Worm (Caenorhabditis elegans) whole organism, L1 larva: Measurements from ENCODE around the gene col-74.

Experiments
- C16A3.4 ChIP-seq: fragments of 150-350 bp; optimal IDR thresholded peaks from 2 replicates; lab custom pipeline; 2014; ENCODE audit warnings: missing biosample characterization, missing genetic modification characterization
- aha-1 ChIP-seq: fragments of 150-350 bp; optimal IDR thresholded peaks from 2 replicates; lab custom pipeline; 2014; ENCODE audit warnings: missing biosample characterization, missing genetic modification characterization
- aly-2 ChIP-seq: fragments of 150-350 bp; optimal IDR thresholded peaks from 2 replicates; lab custom pipeline; 2014; ENCODE audit warnings: missing biosample characterization, missing genetic modification characterization
- ama-1 ChIP-seq: fragments of 150-350 bp; optimal IDR thresholded peaks from 2 replicates; lab custom pipeline; 2014
- blmp-1 ChIP-seq: fragments of 150-350 bp; optimal IDR thresholded peaks from 2 replicates; lab custom pipeline; 2014; ENCODE audit warnings: missing biosample characterization, missing genetic modification characterization
- ceh-63 ChIP-seq: fragments of 200-800 bp; sonication (Bioruptor generic); optimal IDR thresholded peaks from 2 replicates; lab custom pipeline; 2018; ENCODE audit warnings: mild to moderate bottlenecking, missing genetic modification characterization, missing compliant biosample characterization
- ceh-8 ChIP-seq: fragments of 200-800 bp; sonication (Bioruptor generic); optimal IDR thresholded peaks from 2 replicates; lab custom pipeline; 2018; ENCODE audit warnings: mild to moderate bottlenecking, missing genetic modification characterization, moderate library complexity, missing compliant biosample characterization
- ceh-82 ChIP-seq, 3 experiments: fragments of 150-350 bp in 1 of 3; sonication (generic microtip) in 2 of 3; optimal IDR thresholded peaks; 2 replicates each; lab custom pipeline; 2014 to 2017; ENCODE audit warnings: missing biosample characterization in 3 of 3, missing genetic modification characterization in 3 of 3
- ceh-90 ChIP-seq: sonication (generic microtip); optimal IDR thresholded peaks from 2 replicates; lab custom pipeline; 2016; ENCODE audit warnings: missing genetic modification characterization, missing compliant biosample characterization
- dpl-1 ChIP-seq, 3 experiments: fragments of 150-350 bp in 2 of 3; sonication (generic microtip) in 1 of 3; optimal IDR thresholded peaks; 2 replicates each; lab custom pipeline; 2014 to 2017; ENCODE audit warnings: missing biosample characterization in 3 of 3, missing genetic modification characterization in 3 of 3, missing genetic modification reagents in 3 of 3
- dsc-1 ChIP-seq: sonication (generic microtip); optimal IDR thresholded peaks from 2 replicates; lab custom pipeline; 2016; ENCODE audit warnings: mild to moderate bottlenecking, missing genetic modification characterization, missing compliant biosample characterization
- efl-1 ChIP-seq, 4 experiments: fragments of 150-350 bp; optimal IDR thresholded peaks in 3 of 4; peaks in 1 of 4; 1 replicate in 1 of 4; 2 replicates in 3 of 4; lab custom pipeline; 2014; ENCODE audit warnings: missing biosample characterization in 2 of 4, missing genetic modification characterization in 2 of 4, missing genetic modification reagents in 2 of 4
- efl-3 ChIP-seq: fragments of 200-800 bp; sonication (Bioruptor generic); optimal IDR thresholded peaks from 2 replicates; lab custom pipeline; 2018; ENCODE audit warnings: mild to moderate bottlenecking, missing genetic modification characterization, missing compliant biosample characterization
- egl-13 ChIP-seq: sonication (generic microtip); optimal IDR thresholded peaks from 2 replicates; lab custom pipeline; 2016; ENCODE audit warnings: missing genotype, missing genetic modification reagents, missing genetic modification characterization, missing compliant biosample characterization
- fkh-10 ChIP-seq: sonication (generic microtip); optimal IDR thresholded peaks from 2 replicates; lab custom pipeline; 2017; ENCODE audit warnings: missing biosample characterization, missing genetic modification reagents, missing genetic modification characterization
- fkh-4 ChIP-seq: sonication (generic microtip); optimal IDR thresholded peaks from 2 replicates; lab custom pipeline; 2016; ENCODE audit warnings: missing compliant biosample characterization, missing genetic modification characterization, borderline replicate concordance
- fos-1 ChIP-seq: fragments of 150-350 bp; optimal IDR thresholded peaks from 2 replicates; lab custom pipeline; 2014; ENCODE audit warnings: missing biosample characterization, missing genetic modification characterization
- hlh-17 ChIP-seq: fragments of 200-800 bp; sonication (Bioruptor generic); optimal IDR thresholded peaks from 2 replicates; lab custom pipeline; 2018; ENCODE audit warnings: missing genetic modification characterization, mild to moderate bottlenecking, missing compliant biosample characterization, moderate library complexity, borderline replicate concordance
- hlh-4 ChIP-seq: sonication (generic microtip); optimal IDR thresholded peaks from 2 replicates; lab custom pipeline; 2016; ENCODE audit warnings: mild to moderate bottlenecking, missing genetic modification characterization, missing compliant biosample characterization
- isw-1 ChIP-seq: fragments of 200-800 bp; sonication (Bioruptor generic); IDR thresholded peaks from 2 replicates; pipeline ENCODE4 v1.3.6; 2022; ENCODE audit warnings: missing genetic modification characterization, missing compliant biosample characterization
- jun-1 ChIP-seq: fragments of 150-350 bp; optimal IDR thresholded peaks from 2 replicates; lab custom pipeline; 2014; ENCODE audit warnings: missing biosample characterization, missing genetic modification reagents, missing genetic modification characterization
- lin-13 ChIP-seq: fragments of 150-350 bp; optimal IDR thresholded peaks from 2 replicates; lab custom pipeline; 2014; ENCODE audit warnings: missing biosample characterization, missing genetic modification reagents, missing genetic modification characterization
- lin-14 ChIP-seq: fragments of 200-800 bp; sonication (Bioruptor generic); optimal IDR thresholded peaks from 2 replicates; lab custom pipeline; 2018; ENCODE audit warnings: mild to moderate bottlenecking, missing genetic modification characterization, moderate library complexity, missing compliant biosample characterization
- lin-35 ChIP-seq, 2 experiments: fragments of 150-350 bp; optimal IDR thresholded peaks; 2 replicates each; lab custom pipeline; 2014; ENCODE audit warnings: missing biosample characterization in 2 of 2, missing genetic modification characterization in 2 of 2, missing genetic modification reagents in 2 of 2
- lir-3 ChIP-seq: sonication (generic microtip); optimal IDR thresholded peaks from 2 replicates; lab custom pipeline; 2016; ENCODE audit warnings: mild to moderate bottlenecking, missing genetic modification characterization, moderate library complexity, missing compliant biosample characterization; ENCODE audit not compliant: poor library complexity
- lsy-2 ChIP-seq, 2 experiments: fragments of 150-350 bp; optimal IDR thresholded peaks; 2 replicates each; lab custom pipeline; 2014; ENCODE audit warnings: missing biosample characterization in 2 of 2, missing genetic modification characterization in 2 of 2
- mab-9 ChIP-seq: fragments of 200-800 bp; sonication (Bioruptor generic); IDR thresholded peaks from 2 replicates; pipeline ENCODE4 v1.3.6; 2022; ENCODE audit warnings: missing genetic modification reagents, missing genetic modification characterization, missing compliant biosample characterization
- mef-2 ChIP-seq: fragments of 150-350 bp; optimal IDR thresholded peaks from 2 replicates; lab custom pipeline; 2014; ENCODE audit warnings: missing biosample characterization, missing genetic modification characterization
- mep-1 ChIP-seq: fragments of 150-350 bp; optimal IDR thresholded peaks from 2 replicates; lab custom pipeline; 2014; ENCODE audit warnings: missing biosample characterization, missing genetic modification characterization
- nhr-19 ChIP-seq: fragments of 200-800 bp; sonication (Bioruptor generic); conservative IDR thresholded peaks from 2 replicates; pipeline ENCODE4 v1.3.6; 2022; ENCODE audit warnings: missing genetic modification characterization, missing compliant biosample characterization
- nhr-20 ChIP-seq: sonication (generic microtip); optimal IDR thresholded peaks from 2 replicates; lab custom pipeline; 2016; ENCODE audit warnings: mild to moderate bottlenecking, missing genetic modification characterization, missing compliant biosample characterization
- nhr-237 ChIP-seq: fragments of 150-350 bp; optimal IDR thresholded peaks from 2 replicates; lab custom pipeline; 2014; ENCODE audit warnings: missing biosample characterization, missing genetic modification characterization
- nhr-47 ChIP-seq: sonication (generic microtip); optimal IDR thresholded peaks from 2 replicates; lab custom pipeline; 2016; ENCODE audit warnings: mild to moderate bottlenecking, missing genetic modification characterization, moderate library complexity, missing compliant biosample characterization
- nhr-71 ChIP-seq: sonication (generic microtip); optimal IDR thresholded peaks from 2 replicates; lab custom pipeline; 2016; ENCODE audit warnings: mild to moderate bottlenecking, missing genetic modification characterization, moderate library complexity, missing compliant biosample characterization
- nhr-76 ChIP-seq: sonication (generic microtip); optimal IDR thresholded peaks from 2 replicates; lab custom pipeline; 2017; ENCODE audit warnings: missing biosample characterization, missing genetic modification characterization
- nhr-84 ChIP-seq: sonication (generic microtip); optimal IDR thresholded peaks from 2 replicates; lab custom pipeline; 2017; ENCODE audit warnings: missing biosample characterization, missing genetic modification characterization
- nhr-85 ChIP-seq: sonication (generic microtip); peaks from one replicate; lab custom pipeline; 2016; ENCODE audit warnings: missing genetic modification characterization, inconsistent platforms, missing compliant biosample characterization
- pag-3 ChIP-seq: sonication (generic microtip); optimal IDR thresholded peaks from 2 replicates; lab custom pipeline; 2017; ENCODE audit warnings: missing genetic modification characterization, mild to moderate bottlenecking, missing compliant biosample characterization, antibody characterized with exemption, borderline replicate concordance; ENCODE audit not compliant: insufficient read depth
- rnt-1 ChIP-seq: sonication (generic microtip); optimal IDR thresholded peaks from 2 replicates; lab custom pipeline; 2016; ENCODE audit warnings: mild to moderate bottlenecking, missing genetic modification characterization, moderate library complexity, missing compliant biosample characterization
- skn-1 ChIP-seq: fragments of 150-350 bp; optimal IDR thresholded peaks from 2 replicates; lab custom pipeline; 2014; ENCODE audit warnings: missing biosample characterization, missing genetic modification characterization
- snu-23 ChIP-seq: sonication (generic microtip); optimal IDR thresholded peaks from 2 replicates; lab custom pipeline; 2016; ENCODE audit warnings: missing genetic modification characterization, missing compliant biosample characterization
- sptf-1 ChIP-seq: fragments of 150-350 bp; optimal IDR thresholded peaks from 2 replicates; lab custom pipeline; 2014; ENCODE audit warnings: missing biosample characterization, missing genetic modification characterization
- swsn-7 ChIP-seq: sonication (generic microtip); optimal IDR thresholded peaks from 2 replicates; lab custom pipeline; 2016; ENCODE audit warnings: missing genetic modification characterization, missing compliant biosample characterization
- tlp-1 ChIP-seq: fragments of 150-350 bp; optimal IDR thresholded peaks from 2 replicates; lab custom pipeline; 2014; ENCODE audit warnings: missing biosample characterization, missing genetic modification characterization
- unc-130 ChIP-seq: fragments of 150-350 bp; optimal IDR thresholded peaks from 2 replicates; lab custom pipeline; 2017; ENCODE audit warnings: missing biosample characterization, missing genetic modification characterization, inconsistent platforms
- unc-62 ChIP-seq: fragments of 150-350 bp; optimal IDR thresholded peaks from 2 replicates; lab custom pipeline; 2014; ENCODE audit warnings: missing biosample characterization, missing genetic modification reagents, missing genetic modification characterization
- unc-86 ChIP-seq: sonication (generic microtip); optimal IDR thresholded peaks from 2 replicates; lab custom pipeline; 2016; ENCODE audit warnings: missing genetic modification characterization, missing compliant biosample characterization
- vab-15 ChIP-seq: sonication (generic microtip); optimal IDR thresholded peaks from 2 replicates; lab custom pipeline; 2017; ENCODE audit warnings: missing genotype, mild to moderate bottlenecking, missing genetic modification characterization, missing compliant biosample characterization
- xbp-1 ChIP-seq: sonication (generic microtip); optimal IDR thresholded peaks from 2 replicates; lab custom pipeline; 2016; ENCODE audit warnings: missing genetic modification characterization, missing compliant biosample characterization
- zag-1 ChIP-seq: fragments of 150-350 bp; optimal IDR thresholded peaks from 2 replicates; lab custom pipeline; 2014; ENCODE audit warnings: missing biosample characterization, missing genetic modification characterization

col-74 gene

DNA sequence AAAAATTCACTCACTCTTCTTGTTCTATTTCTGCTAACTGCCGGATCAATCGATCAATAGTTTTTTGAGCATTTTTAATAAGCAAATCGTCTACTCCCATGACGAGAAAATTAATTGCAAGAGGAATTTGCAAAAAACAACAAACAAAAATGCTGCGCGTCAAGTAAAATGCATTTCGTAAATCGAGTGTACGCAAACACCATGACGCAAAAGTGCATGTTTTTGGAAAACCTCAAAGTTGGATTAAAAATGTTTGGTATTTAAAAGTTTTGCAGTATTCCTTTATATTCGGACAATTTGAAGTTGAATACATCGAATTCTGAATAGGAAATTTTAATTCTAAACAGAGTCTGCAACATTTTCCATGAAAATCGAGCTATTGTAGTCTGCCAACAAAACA lies 9.1 kb downstream of the col-74 start, which contains the start of gene ZK1248.19 (continued):
- no peak for TF ChIP-seq ceh-90
- TF ChIP-seq lir-3 (tag; lab: Kevin White, UChicago): no peak
- TF ChIP-seq tlp-1 (tag; lab: Kevin White, UChicago): no peak
- no peak for TF ChIP-seq nhr-237 (tag; lab: Kevin White, UChicago)
- no peak for TF ChIP-seq skn-1 (tag; lab: Kevin White, UChicago)
- no peak for TF ChIP-seq unc-86 (tag; lab: Kevin White, UChicago)
- TF ChIP-seq nhr-85 (tag; lab: Kevin White, UChicago): peak; percentile 9
- no peak for TF ChIP-seq fkh-4 (tag; lab: Kevin White, UChicago)
- TF ChIP-seq egl-13 (tag; lab: Kevin White, UChicago): no peak
- no peak for TF ChIP-seq fkh-10 (GFP tag; lab: Kevin White, UChicago)
- TF ChIP-seq dpl-1 (GFP tag; optimal IDR thresholded peaks at IDR 0.05; lab: Kevin White, UChicago): peak; percentile 5 to 49 (median 31)
- TF ChIP-seq efl-1 (optimal IDR thresholded peaks at IDR 0.05; lab: Kevin White, UChicago): peak; percentile 53 to 54
- peak; percentile 32 to 95 for TF ChIP-seq efl-1 (GFP tag; optimal IDR thresholded peaks at IDR 0.05 in 1 of 2; lab: Kevin White, UChicago)
- no peak for TF ChIP-seq efl-3 (GFP tag; lab: Kevin White, UChicago)
- no peak for TF ChIP-seq isw-1 (GFP tag; lab: Robert Waterston, UW)
- TF ChIP-seq nhr-76: no peak
- peak; percentile 17 for TF ChIP-seq swsn-7 (tag; lab: Kevin White, UChicago)
- TF ChIP-seq aha-1 (tag; lab: Kevin White, UChicago): no peak
- TF ChIP-seq blmp-1 (tag; lab: Kevin White, UChicago): no peak
- no peak for TF ChIP-seq ceh-63
- TF ChIP-seq aly-2: no peak
- TF ChIP-seq hlh-17 (GFP tag; lab: Kevin White, UChicago): no peak
- no peak for TF ChIP-seq pag-3 (tag; lab: Kevin White, UChicago)
- TF ChIP-seq xbp-1 (tag; lab: Kevin White, UChicago): peak; percentile 15
- no peak for TF ChIP-seq zag-1 (tag; lab: Kevin White, UChicago)
- TF ChIP-seq nhr-84 (tag; lab: Kevin White, UChicago): no peak
- TF ChIP-seq nhr-20 (tag; lab: Kevin White, UChicago): peak; percentile 39
- peak; percentile 54 for TF ChIP-seq C16A3.4
- peak; percentile 35 for TF ChIP-seq nhr-47 (tag; lab: Kevin White, UChicago)
- no peak for TF ChIP-seq fos-1 (tag; lab: Kevin White, UChicago)
- TF ChIP-seq lin-35 (GFP tag; optimal IDR thresholded peaks at IDR 0.05; lab: Kevin White, UChicago): peak in 1 of 2 experiments; percentile 39
- TF ChIP-seq ceh-82 (tag; optimal IDR thresholded peaks at IDR 0.05; lab: Kevin White, UChicago): peak in 1 of 3 experiments; percentile 13
- no peak for TF ChIP-seq sptf-1
- TF ChIP-seq nhr-71 (tag; lab: Kevin White, UChicago): peak; percentile 43
- TF ChIP-seq mab-9 (GFP tag; lab: Robert Waterston, UW): no peak
- TF ChIP-seq vab-15 (tag; lab: Kevin White, UChicago): no peak
- TF ChIP-seq ama-1: no peak

DNA sequence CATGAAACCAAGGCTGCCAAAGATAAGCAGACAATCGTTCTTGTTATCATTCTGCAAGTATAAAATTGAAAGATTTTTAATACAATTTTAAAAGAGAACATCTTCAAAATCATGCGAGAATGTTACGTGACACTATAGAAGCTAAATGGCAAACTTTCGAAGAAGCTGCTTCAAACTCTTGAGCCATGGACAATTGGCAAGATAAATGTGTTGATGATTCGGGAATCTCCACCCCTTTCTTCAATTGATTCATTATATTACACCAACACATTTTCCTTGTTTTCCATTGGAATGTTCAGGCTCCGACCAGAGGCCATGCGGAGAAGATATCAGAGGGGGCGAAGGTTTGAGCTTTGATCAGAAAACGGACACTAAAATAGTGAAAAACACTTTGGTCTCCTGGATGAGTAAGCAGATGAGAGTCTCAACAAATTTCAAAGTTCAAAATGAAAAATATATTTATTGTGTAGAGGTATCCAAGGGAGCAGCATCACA lies 10.9 kb downstream of the col-74 start, which contains the start of gene lec-5:
lec-5 (minus strand) TSS at position 51 of the 495 bp plus-strand sequence.
- TF ChIP-seq lin-14 (GFP tag; lab: Kevin White, UChicago): peak; percentile 72
- peak; percentile 23 for TF ChIP-seq snu-23 (GFP tag; lab: Kevin White, UChicago)
- no peak for TF ChIP-seq ceh-8 (GFP tag; lab: Kevin White, UChicago)
- no peak for TF ChIP-seq mef-2 (tag; lab: Kevin White, UChicago)
- peak; percentile 23 for TF ChIP-seq nhr-20 (tag; lab: Kevin White, UChicago)
- no peak for TF ChIP-seq lin-13 (GFP tag; lab: Kevin White, UChicago)
- TF ChIP-seq egl-13 (tag; lab: Kevin White, UChicago): no peak
- peak; percentile 63 for TF ChIP-seq unc-130 (tag; lab: Kevin White, UChicago)
- no peak for TF ChIP-seq lin-35 (GFP tag; optimal IDR thresholded peaks at IDR 0.05; lab: Kevin White, UChicago)
- no peak for TF ChIP-seq hlh-4 (tag; lab: Kevin White, UChicago)
- peak; percentile 2 for TF ChIP-seq mep-1 (tag; lab: Kevin White, UChicago)
- TF ChIP-seq jun-1 (tag; lab: Kevin White, UChicago): no peak
- no peak for TF ChIP-seq aly-2
- TF ChIP-seq swsn-7 (tag; lab: Kevin White, UChicago): no peak
- TF ChIP-seq nhr-19 (GFP tag; lab: Robert Waterston, UW): peak; percentile 38
- TF ChIP-seq rnt-1: peak; percentile 56
- TF ChIP-seq nhr-71 (tag; lab: Kevin White, UChicago): peak; percentile 60
- TF ChIP-seq dsc-1 (tag; lab: Kevin White, UChicago): peak; percentile 56
- TF ChIP-seq fos-1 (tag; lab: Kevin White, UChicago): no peak
- TF ChIP-seq lsy-2 (tag; optimal IDR thresholded peaks at IDR 0.05; lab: Kevin White, UChicago): peak in 1 of 2 experiments; percentile 47
- TF ChIP-seq sptf-1: no peak
- TF ChIP-seq unc-62 (GFP tag; lab: Kevin White, UChicago): no peak
- TF ChIP-seq pag-3 (tag; lab: Kevin White, UChicago): peak; percentile 79
- no peak for TF ChIP-seq ceh-82 (tag; optimal IDR thresholded peaks at IDR 0.05; lab: Kevin White, UChicago)
- no peak for TF ChIP-seq lir-3 (tag; lab: Kevin White, UChicago)
- TF ChIP-seq, all 84 proteins: peak for 11
